Fruit fly (Drosophila melanogaster): Measurements from ENCODE around the gene CG6834.
A peak's percentile ranks its signal among the peaks of the same experiment; 100 is the strongest.

The CG6834 gene

dm6 chr3R:11650105-11651039, 37.6 kb downstream of the CG6834 start, which contains the start of the genes Csk and Elp1 (continued):
- TF ChIP-seq CG12659 (GFP tag; optimal IDR thresholded peaks at IDR 0.05) (peak; percentile 92), nom (GFP tag; optimal IDR thresholded peaks at IDR 0.05) (peak; percentile 44), tna (GFP tag; IDR thresholded peaks at IDR 0.05; ENCODE audit: partially characterized antibody) (no peak), CG11695 (GFP tag; IDR thresholded peaks at IDR 0.05) (no peak), CG17328 (GFP tag; IDR thresholded peaks at IDR 0.05) (no peak), CG17186 (GFP tag; optimal IDR thresholded peaks at IDR 0.05) (peak; percentile 41), oc (tag; optimal IDR thresholded peaks at IDR 0.05) (no peak), twi (tag; optimal IDR thresholded peaks at IDR 0.05) (peak; percentile 73), CG6654 (GFP tag; optimal IDR thresholded peaks at IDR 0.05) (no peak), CG7745 (tag; optimal IDR thresholded peaks at IDR 0.05) (no peak), CG17568 (GFP tag; optimal IDR thresholded peaks at IDR 0.05) (no peak), Adf1 (GFP tag; IDR thresholded peaks at IDR 0.05) (peak; percentile 74), fd64A (GFP tag; optimal IDR thresholded peaks at IDR 0.05) (peak; percentile 10), CG17829 (tag; optimal IDR thresholded peaks at IDR 0.05) (peak; percentile 73), Lim3 (GFP tag; IDR thresholded peaks at IDR 0.05) (no peak), pho (GFP tag; optimal IDR thresholded peaks at IDR 0.05) (peak; percentile 3), CG18262 (tag; optimal IDR thresholded peaks at IDR 0.05) (peak; percentile 51), CG13287 (GFP tag; IDR thresholded peaks at IDR 0.05; ENCODE audit: partially characterized antibody) (no peak; the same call in none of the 2 replicates), nau (GFP tag; optimal IDR thresholded peaks at IDR 0.05) (no peak), Side (GFP tag; optimal IDR thresholded peaks at IDR 0.05) (no peak), unpg (GFP tag; optimal IDR thresholded peaks at IDR 0.05) (peak; percentile 50), nerfin-1 (tag; optimal IDR thresholded peaks at IDR 0.05) (peak; percentile 68), fd102C (GFP tag; optimal IDR thresholded peaks at IDR 0.05) (peak; percentile 34), tio (GFP tag; optimal IDR thresholded peaks at IDR 0.05) (no peak), H15 (GFP tag; IDR thresholded peaks at IDR 0.05) (no peak), CG13775 (GFP tag; optimal IDR thresholded peaks at IDR 0.05) (peak; percentile 68), row (GFP tag; IDR thresholded peaks at IDR 0.05) (peak; percentile 91), tx (GFP tag; optimal IDR thresholded peaks at IDR 0.05) (no peak), CG3065 (GFP tag; optimal IDR thresholded peaks at IDR 0.05) (no peak), zfh2 (GFP tag; optimal IDR thresholded peaks at IDR 0.05) (peak; percentile 71), tll (GFP tag; optimal IDR thresholded peaks at IDR 0.05) (no peak), CG7928 (GFP tag; optimal IDR thresholded peaks at IDR 0.05) (no peak), CkIIα-i1 (GFP tag; IDR thresholded peaks at IDR 0.05) (no peak), CG5953 (GFP tag; IDR thresholded peaks at IDR 0.05) (no peak), Hr3 (GFP tag; optimal IDR thresholded peaks at IDR 0.05) (peak; percentile 58), CG1832 (GFP tag; optimal IDR thresholded peaks at IDR 0.05) (no peak), unc-4 (GFP tag; IDR thresholded peaks at IDR 0.05; ENCODE audit: partially characterized antibody) (0 out of 2 replicates have a peak, but pooled peaks have one; percentile 13), pb (GFP tag; optimal IDR thresholded peaks at IDR 0.05) (no peak), CG14441 (GFP tag; IDR thresholded peaks at IDR 0.05) (peak; percentile 44; the same call in 1 of the 2 replicates), Aef1 (GFP tag; IDR thresholded peaks at IDR 0.05) (peak; percentile 45; the same call in 2 of the 3 replicates), CG34422 (GFP tag; IDR thresholded peaks at IDR 0.05) (peak; percentile 37; the same call in 1 of the 3 replicates), sr (GFP tag; IDR thresholded peaks at IDR 0.05) (peak; percentile 80), Hr78 (GFP tag; optimal IDR thresholded peaks at IDR 0.05) (no peak), Kr (GFP tag; optimal IDR thresholded peaks at IDR 0.05) (no peak), CG4328 (GFP tag; optimal IDR thresholded peaks at IDR 0.05) (peak; percentile 41), ro (GFP tag; IDR thresholded peaks at IDR 0.05) (no peak), ato (GFP tag; IDR thresholded peaks at IDR 0.05; ENCODE audit: partially characterized antibody) (no peak)
